Fruit fly (Drosophila melanogaster): ENCODE results near the gene CG33125.

The CG33125 gene

dm6 chr2L:2606725-2607124, 45.5 kb downstream of the CG33125 start:
- TF ChIP-seq CG8478 (optimal IDR thresholded peaks at IDR 0.05): no peak
- TF ChIP-seq CTCF (optimal IDR thresholded peaks at IDR 0.05): no peak
